Fruit fly (Drosophila melanogaster) Kc167 (cell line): ENCODE measurements around the gene Tpst.

ENCODE experiments used
- Sin3A ChIP-seq: fragments of >200 bp; optimal IDR thresholded peaks from 2 replicates; lab custom pipeline; 2018; ENCODE audit warnings: missing external identifiers
- h ChIP-seq: fragments of >200 bp; optimal IDR thresholded peaks from 3 replicates; lab custom pipeline; 2018; ENCODE audit warnings: missing external identifiers
- psq ChIP-seq: fragments of >200 bp; optimal IDR thresholded peaks from 2 replicates; lab custom pipeline; 2017; ENCODE audit warnings: missing external identifiers

- no peak for TF ChIP-seq psq (lab: Kevin White, UChicago)
- no peak for TF ChIP-seq Sin3A (lab: Kevin White, UChicago)
- no peak for TF ChIP-seq h (lab: Kevin White, UChicago)
These were observed 71.4 kb downstream of the Tpst start for dm6 chrX:13635000-13635368.
